Worm (Caenorhabditis elegans): Measurements from ENCODE around the gene F17C8.7.

- TF ChIP-seq pha-4 (GFP tag; IDR thresholded peaks at IDR 0.05) (no peak), pha-4 (tag; optimal IDR thresholded peaks at IDR 0.05) (no peak), ztf-11 (tag; optimal IDR thresholded peaks at IDR 0.05) (no peak), mxl-3 (GFP tag; optimal IDR thresholded peaks at IDR 0.05) (no peak), mep-1 (tag; optimal IDR thresholded peaks at IDR 0.05) (no peak), fos-1 (tag; optimal IDR thresholded peaks at IDR 0.05) (no peak), lsy-2 (tag; optimal IDR thresholded peaks at IDR 0.05) (no peak), daf-19 (GFP tag; conservative IDR thresholded peaks at IDR 0.05) (no peak), daf-8 (GFP tag; IDR thresholded peaks at IDR 0.05) (no peak), nhr-77 (tag; optimal IDR thresholded peaks at IDR 0.05) (no peak), lin-29 (GFP tag; IDR thresholded peaks at IDR 0.05) (no peak), jun-1 (tag; optimal IDR thresholded peaks at IDR 0.05) (no peak)
Observed at ce11 chrIII:4785714-4786113, 50.2 kb downstream of the F17C8.7 start, which contains the start of gene mel-28.
